Fruit fly (Drosophila melanogaster) whole organism, adult: ENCODE measurements around the gene COX7AL2.
A peak's percentile ranks its signal among the peaks of the same experiment; 100 is the strongest.

Source experiments
- CG12768 ChIP-seq: fragments of 200-800 bp; sonication (Bioruptor generic); optimal IDR thresholded peaks from 2 replicates; lab custom pipeline; 2017; ENCODE audit warnings: missing biosample characterization, missing genetic modification characterization, mild to moderate bottlenecking, moderate library complexity, missing genetic modification reagents
- CG7101 ChIP-seq: fragments of 200-800 bp; sonication (Bioruptor generic); optimal IDR thresholded peaks from 2 replicates; lab custom pipeline; 2018; ENCODE audit warnings: missing biosample characterization, mild to moderate bottlenecking, missing genetic modification characterization, moderate library complexity
- Clk ChIP-seq: fragments of 200-800 bp; sonication (Bioruptor generic); optimal IDR thresholded peaks from 2 replicates; lab custom pipeline; 2017; ENCODE audit warnings: missing biosample characterization, missing genetic modification characterization
- bab1 ChIP-seq: fragments of 200-800 bp; sonication (Bioruptor generic); optimal IDR thresholded peaks from 3 replicates; lab custom pipeline; 2019; ENCODE audit warnings: missing biosample characterization, mild to moderate bottlenecking, missing genetic modification characterization, moderate library complexity
- toe ChIP-seq: fragments of 200-800 bp; sonication (Bioruptor generic); optimal IDR thresholded peaks from 2 replicates; lab custom pipeline; 2016; ENCODE audit warnings: missing biosample characterization, missing genetic modification characterization

- TF ChIP-seq bab1 (GFP tag; lab: Kevin White, UChicago) (peak; percentile 31), CG7101 (peak; percentile 19), CG12768 (GFP tag; lab: Kevin White, UChicago) (peak; percentile 27), Clk (no peak), toe (GFP tag; lab: Kevin White, UChicago) (peak; percentile 4)
Observed at dm6 chr2L:2165864-2166263, 31.8 kb downstream of the COX7AL2 start.
